Worm (Caenorhabditis elegans) whole organism, L2 larva: ENCODE data around the gene F31D4.5.

Experiments
- aly-2 ChIP-seq: fragments of 150-350 bp; optimal IDR thresholded peaks from 2 replicates; lab custom pipeline; 2014; ENCODE audit warnings: missing biosample characterization, missing genetic modification characterization
- ama-1 ChIP-seq: fragments of 150-350 bp; optimal IDR thresholded peaks from 2 replicates; lab custom pipeline; 2018; ENCODE audit warnings: inconsistent platforms
- blmp-1 ChIP-seq: sonication (generic microtip); optimal IDR thresholded peaks from 2 replicates; lab custom pipeline; 2017; ENCODE audit warnings: missing genetic modification characterization, mild to moderate bottlenecking, missing compliant biosample characterization, antibody characterized with exemption, moderate library complexity; ENCODE audit not compliant: insufficient read depth
- dmd-4 ChIP-seq: sonication (generic microtip); optimal IDR thresholded peaks from 2 replicates; lab custom pipeline; 2017; ENCODE audit warnings: missing biosample characterization, missing genetic modification characterization
- egl-27 ChIP-seq: sonication (generic microtip); optimal IDR thresholded peaks from 3 replicates; lab custom pipeline; 2017; ENCODE audit warnings: missing biosample characterization, missing genetic modification reagents, missing genetic modification characterization
- lin-13 ChIP-seq: fragments of 150-350 bp; optimal IDR thresholded peaks from 2 replicates; lab custom pipeline; 2014; ENCODE audit warnings: missing biosample characterization, missing genetic modification reagents, missing genetic modification characterization
- lsy-2 ChIP-seq, 2 experiments: fragments of 150-350 bp in 1 of 2; sonication (generic microtip) in 1 of 2; optimal IDR thresholded peaks; 2 replicates each; lab custom pipeline; 2014 to 2017; ENCODE audit warnings: missing biosample characterization in 2 of 2, missing genetic modification characterization in 2 of 2
- nhr-12 ChIP-seq: fragments of 150-350 bp; optimal IDR thresholded peaks from 2 replicates; lab custom pipeline; 2014; ENCODE audit warnings: missing biosample characterization, missing genetic modification characterization
- nhr-129 ChIP-seq: fragments of 150-350 bp; optimal IDR thresholded peaks from 2 replicates; lab custom pipeline; 2014; ENCODE audit warnings: missing biosample characterization, missing genetic modification characterization
- nhr-237 ChIP-seq: fragments of 150-350 bp; optimal IDR thresholded peaks from 2 replicates; lab custom pipeline; 2014; ENCODE audit warnings: missing biosample characterization, missing genetic modification characterization
- skn-1 ChIP-seq: sonication (generic microtip); optimal IDR thresholded peaks from 2 replicates; lab custom pipeline; 2017; ENCODE audit warnings: missing biosample characterization, missing genetic modification characterization
- snpc-4 ChIP-seq: fragments of 150-350 bp; optimal IDR thresholded peaks from 2 replicates; lab custom pipeline; 2014; ENCODE audit warnings: missing biosample characterization, missing genetic modification characterization
- unc-62 ChIP-seq: fragments of 150-350 bp; optimal IDR thresholded peaks from 2 replicates; lab custom pipeline; 2014; ENCODE audit warnings: missing biosample characterization, missing genetic modification reagents, missing genetic modification characterization
- ztf-4 ChIP-seq: fragments of 150-350 bp; optimal IDR thresholded peaks from 2 replicates; lab custom pipeline; 2014; ENCODE audit warnings: missing biosample characterization, missing genetic modification characterization

- TF ChIP-seq unc-62: no peak
- TF ChIP-seq aly-2 (tag; lab: Kevin White, UChicago): no peak
- TF ChIP-seq lsy-2 (tag; optimal IDR thresholded peaks at IDR 0.05; lab: Kevin White, UChicago): peak in 1 of 2 experiments; percentile 64
- no peak for TF ChIP-seq ztf-4 (tag; lab: Kevin White, UChicago)
- TF ChIP-seq dmd-4 (tag; lab: Kevin White, UChicago): no peak
- no peak for TF ChIP-seq nhr-12 (tag; lab: Kevin White, UChicago)
- no peak for TF ChIP-seq egl-27 (tag; lab: Kevin White, UChicago)
- no peak for TF ChIP-seq ama-1 (lab: Kevin White, UChicago)
- no peak for TF ChIP-seq nhr-237 (tag; lab: Kevin White, UChicago)
- TF ChIP-seq nhr-129 (tag; lab: Kevin White, UChicago): peak; percentile 21
- no peak for TF ChIP-seq snpc-4 (tag; lab: Kevin White, UChicago)
- TF ChIP-seq blmp-1 (tag; lab: Kevin White, UChicago): no peak
- no peak for TF ChIP-seq skn-1
- peak; percentile 49 for TF ChIP-seq lin-13 (GFP tag; lab: Kevin White, UChicago)
Measured at ce11 chrV:20851847-20852386, 2.0 kb upstream of the F31D4.5 start, which contains the start of gene ndua-1.
